Worm (Caenorhabditis elegans) whole organism, midembryonic: ENCODE results near the gene T10B5.3.
"Not testable (repeated sequence)": the region's sequence is repeated elsewhere in the genome, so short reads cannot be mapped to it uniquely, and the experiment has no call there.

Experiments used
- T22C8.4 ChIP-seq: fragments of 200-800 bp; sonication (Bioruptor generic); IDR thresholded peaks from 2 replicates; pipeline ENCODE4 v1.3.6; 2022; ENCODE audit warnings: missing genetic modification characterization, missing compliant biosample characterization
- cog-1 ChIP-seq: sonication (generic microtip); optimal IDR thresholded peaks from 2 replicates; lab custom pipeline; 2016; ENCODE audit warnings: missing genetic modification characterization, missing compliant biosample characterization
- flt-1 ChIP-seq: fragments of 200-800 bp; sonication (Bioruptor generic); IDR thresholded peaks from 2 replicates; pipeline ENCODE4 v1.3.6; 2022; ENCODE audit warnings: missing genetic modification characterization, missing compliant biosample characterization
- klf-2 ChIP-seq: fragments of 200-800 bp; sonication (Bioruptor generic); conservative IDR thresholded peaks from 2 replicates; pipeline ENCODE4 v1.3.6; 2022; ENCODE audit warnings: missing genetic modification reagents, missing genetic modification characterization, missing compliant biosample characterization
- med-1 ChIP-seq: sonication (generic microtip); optimal IDR thresholded peaks from 2 replicates; lab custom pipeline; 2017; ENCODE audit warnings: missing genetic modification characterization, mild to moderate bottlenecking, missing compliant biosample characterization, antibody characterized with exemption, missing genetic modification reagents; ENCODE audit not compliant: insufficient read depth
- ref-1 ChIP-seq: fragments of 200-800 bp; sonication (Bioruptor generic); conservative IDR thresholded peaks from 2 replicates; pipeline ENCODE4 v1.3.6; 2022; ENCODE audit warnings: missing genetic modification reagents, missing genetic modification characterization, missing compliant biosample characterization
- tab-1 ChIP-seq: fragments of 200-800 bp; sonication (Bioruptor generic); IDR thresholded peaks from 2 replicates; pipeline ENCODE4 v1.3.6; 2022; ENCODE audit warnings: missing genetic modification characterization, missing compliant biosample characterization
- ztf-23 ChIP-seq: fragments of 200-800 bp; sonication (Bioruptor generic); IDR thresholded peaks from 2 replicates; pipeline ENCODE4 v1.3.6; 2022; ENCODE audit warnings: missing genetic modification reagents, missing genetic modification characterization, missing compliant biosample characterization
- ztf-29 ChIP-seq: fragments of 200-800 bp; sonication (Bioruptor generic); IDR thresholded peaks from 2 replicates; pipeline ENCODE4 v1.3.6; 2022; ENCODE audit warnings: missing genetic modification reagents, missing genetic modification characterization, missing compliant biosample characterization

The T10B5.3 gene

ce11 chrV:1821287-1821686 is 48.3 kb downstream of the T10B5.3 start, which contains the start of the genes gly-7 and mrpl-39:
Gene gly-7, minus strand, starts transcription at chrV:1821323.
Gene mrpl-39, plus strand, starts transcription at chrV:1821579.
- TF ChIP-seq flt-1 (GFP tag; lab: Robert Waterston, UW), result peak; percentile 46; the same call in 1 of the 2 replicates
- TF ChIP-seq klf-2 (GFP tag; lab: Robert Waterston, UW), result 0 out of 2 replicates have a peak, but pooled peaks have one; percentile 53
- TF ChIP-seq cog-1 (tag; lab: Kevin White, UChicago), result no peak
- TF ChIP-seq ztf-23 (GFP tag; lab: Robert Waterston, UW), result peak; percentile 76
- 0 out of 2 replicates have a peak, but pooled peaks have one; percentile 37 for TF ChIP-seq ref-1 (GFP tag; lab: Robert Waterston, UW)
- TF ChIP-seq tab-1 (GFP tag; lab: Robert Waterston, UW), result peak; percentile 67; the same call in 1 of the 2 replicates
- no peak for TF ChIP-seq ztf-29
- peak; percentile 81 for TF ChIP-seq med-1 (GFP tag; lab: Kevin White, UChicago)

- TF ChIP-seq tab-1 (GFP tag; lab: Robert Waterston, UW) (no peak), med-1 (GFP tag; lab: Kevin White, UChicago) (no peak), ref-1 (GFP tag; lab: Robert Waterston, UW) (no peak), ztf-29 (no peak), flt-1 (GFP tag; lab: Robert Waterston, UW) (no peak), klf-2 (GFP tag; lab: Robert Waterston, UW) (no peak), T22C8.4 (no peak), ztf-23 (GFP tag; lab: Robert Waterston, UW) (no peak), cog-1 (tag; lab: Kevin White, UChicago) (no peak)
Measured at ce11 chrV:1820749-1821148, 48.8 kb downstream of the T10B5.3 start.

- TF ChIP-seq tab-1 (GFP tag; lab: Robert Waterston, UW), result no peak
- TF ChIP-seq ztf-23 (GFP tag; lab: Robert Waterston, UW), result no peak
- no peak for TF ChIP-seq med-1 (GFP tag; lab: Kevin White, UChicago)
- no peak for TF ChIP-seq flt-1 (GFP tag; lab: Robert Waterston, UW)
- TF ChIP-seq klf-2 (GFP tag; lab: Robert Waterston, UW), result no peak
- TF ChIP-seq ztf-29, result no peak
- TF ChIP-seq cog-1 (tag; lab: Kevin White, UChicago), result no peak
- TF ChIP-seq ref-1 (GFP tag; lab: Robert Waterston, UW), result no peak
Measured at ce11 chrV:1820016-1820415, 49.6 kb downstream of the T10B5.3 start.

- TF ChIP-seq med-1 (GFP tag; lab: Kevin White, UChicago); klf-2 (GFP tag; lab: Robert Waterston, UW); ztf-23 (GFP tag; lab: Robert Waterston, UW): not testable (repeated sequence)
Measured at ce11 chrV:1814784-1815183, 54.8 kb downstream of the T10B5.3 start, which contains the start of gene Y46H3A.5. Gene Y46H3A.5, minus strand, starts transcription at chrV:1814884.
